Worm (Caenorhabditis elegans) whole organism, L2 larva: ENCODE measurements around the gene lin-36.

Experiments
- Y55F3AM.14 ChIP-seq: fragments of 200-800 bp; sonication (Bioruptor generic); optimal IDR thresholded peaks from 2 replicates; lab custom pipeline; 2018; ENCODE audit warnings: mild to moderate bottlenecking, missing genetic modification characterization, missing compliant biosample characterization
- aly-2 ChIP-seq: fragments of 150-350 bp; optimal IDR thresholded peaks from 2 replicates; lab custom pipeline; 2014; ENCODE audit warnings: missing biosample characterization, missing genetic modification characterization
- blmp-1 ChIP-seq: sonication (generic microtip); optimal IDR thresholded peaks from 2 replicates; lab custom pipeline; 2017; ENCODE audit warnings: missing genetic modification characterization, mild to moderate bottlenecking, missing compliant biosample characterization, antibody characterized with exemption, moderate library complexity; ENCODE audit not compliant: insufficient read depth
- egl-27 ChIP-seq: sonication (generic microtip); optimal IDR thresholded peaks from 3 replicates; lab custom pipeline; 2017; ENCODE audit warnings: missing biosample characterization, missing genetic modification reagents, missing genetic modification characterization
- elt-3 ChIP-seq: sonication (generic microtip); optimal IDR thresholded peaks from 2 replicates; lab custom pipeline; 2017; ENCODE audit warnings: missing biosample characterization, missing genetic modification characterization
- lin-13 ChIP-seq: fragments of 150-350 bp; optimal IDR thresholded peaks from 2 replicates; lab custom pipeline; 2014; ENCODE audit warnings: missing biosample characterization, missing genetic modification reagents, missing genetic modification characterization
- lin-39 ChIP-seq: fragments of 150-350 bp; optimal IDR thresholded peaks from 2 replicates; lab custom pipeline; 2014; ENCODE audit warnings: missing biosample characterization, missing genetic modification reagents, missing genetic modification characterization
- lsy-2 ChIP-seq, 2 experiments: fragments of 150-350 bp in 1 of 2; sonication (generic microtip) in 1 of 2; optimal IDR thresholded peaks; 2 replicates each; lab custom pipeline; 2014 to 2017; ENCODE audit warnings: missing biosample characterization in 2 of 2, missing genetic modification characterization in 2 of 2
- mdl-1 ChIP-seq, 2 experiments: fragments of 150-350 bp in 1 of 2; sonication (generic microtip) in 1 of 2; optimal IDR thresholded peaks; 2 replicates each; lab custom pipeline; 2017; ENCODE audit warnings: missing biosample characterization in 2 of 2, missing genetic modification characterization in 2 of 2
- nhr-11 ChIP-seq: fragments of 150-350 bp; optimal IDR thresholded peaks from 2 replicates; lab custom pipeline; 2014; ENCODE audit warnings: missing biosample characterization, missing genetic modification characterization
- nhr-237 ChIP-seq: fragments of 150-350 bp; optimal IDR thresholded peaks from 2 replicates; lab custom pipeline; 2014; ENCODE audit warnings: missing biosample characterization, missing genetic modification characterization
- snpc-4 ChIP-seq: fragments of 150-350 bp; optimal IDR thresholded peaks from 2 replicates; lab custom pipeline; 2014; ENCODE audit warnings: missing biosample characterization, missing genetic modification characterization
- ztf-4 ChIP-seq: fragments of 150-350 bp; optimal IDR thresholded peaks from 2 replicates; lab custom pipeline; 2014; ENCODE audit warnings: missing biosample characterization, missing genetic modification characterization

ce11 chrIII:8022077-8022476 is 1.4 kb upstream of the lin-36 start, which contains the start of gene F44B9.2:
- no peak for TF ChIP-seq mdl-1 (tag; optimal IDR thresholded peaks at IDR 0.05; lab: Kevin White, UChicago)
- no peak for TF ChIP-seq lin-39 (tag; lab: Kevin White, UChicago)
- TF ChIP-seq egl-27 (tag; lab: Kevin White, UChicago): no peak
- TF ChIP-seq blmp-1: no peak
- TF ChIP-seq nhr-11 (tag; lab: Kevin White, UChicago): no peak
- no peak for TF ChIP-seq elt-3 (tag; lab: Kevin White, UChicago)
- no peak for TF ChIP-seq nhr-237
- no peak for TF ChIP-seq Y55F3AM.14 (GFP tag; lab: Kevin White, UChicago)
- no peak for TF ChIP-seq aly-2 (tag; lab: Kevin White, UChicago)
- TF ChIP-seq ztf-4 (tag; lab: Kevin White, UChicago): no peak
- TF ChIP-seq snpc-4 (tag; lab: Kevin White, UChicago): no peak
- no peak for TF ChIP-seq lsy-2 (tag; optimal IDR thresholded peaks at IDR 0.05; lab: Kevin White, UChicago)
- no peak for TF ChIP-seq lin-13 (GFP tag; lab: Kevin White, UChicago)
